Worm (Caenorhabditis elegans): ENCODE measurements around the gene acs-15.

DNA sequence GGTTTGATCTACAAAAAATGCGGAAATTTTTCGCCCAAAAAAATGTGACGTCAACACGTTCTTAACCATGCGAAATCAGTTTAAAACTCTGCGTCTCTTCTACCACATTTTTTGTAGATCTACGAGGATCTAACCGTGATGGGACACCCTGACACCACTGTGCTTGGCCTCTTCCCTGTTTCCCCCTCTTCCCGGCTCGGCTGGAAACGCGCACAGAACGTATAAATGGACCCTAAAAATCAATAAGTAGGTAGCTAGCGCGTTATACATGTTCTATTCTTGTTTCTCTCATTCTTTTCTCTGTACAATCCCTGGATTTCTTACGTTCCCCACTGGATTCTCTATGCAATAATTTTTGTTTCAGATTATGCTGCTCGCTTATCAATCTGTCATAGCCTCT lies 9.3 kb upstream of the acs-15 start, which contains the start of gene fbxc-28:
- TF ChIP-seq jun-1 (tag; optimal IDR thresholded peaks at IDR 0.05) (no peak), nhr-237 (tag; optimal IDR thresholded peaks at IDR 0.05) (no peak), elt-2 (tag; optimal IDR thresholded peaks at IDR 0.05) (no peak), eor-1 (tag; optimal IDR thresholded peaks at IDR 0.05) (no peak), skn-1 (tag; optimal IDR thresholded peaks at IDR 0.05) (no peak), snpc-4 (tag; optimal IDR thresholded peaks at IDR 0.05) (no peak), ceh-9 (tag; optimal IDR thresholded peaks at IDR 0.05) (no peak), mdl-1 (tag; optimal IDR thresholded peaks at IDR 0.05) (no peak), elt-1 (tag; optimal IDR thresholded peaks at IDR 0.05) (no peak), pha-4 (tag; optimal IDR thresholded peaks at IDR 0.05) (no peak)

Data from whole organism, L3 larva.